Worm (Caenorhabditis elegans) whole organism, young adult: ENCODE measurements around the gene C49G7.7.

Experiments used
- bed-1 ChIP-seq: fragments of 200-800 bp; sonication (Bioruptor generic); IDR thresholded peaks from 2 replicates; pipeline ENCODE4 v1.3.6; 2022; ENCODE audit warnings: missing genetic modification reagents, missing genetic modification characterization, missing compliant biosample characterization
- ccch-3 ChIP-seq: fragments of 200-800 bp; sonication (Bioruptor generic); optimal IDR thresholded peaks from 2 replicates; lab custom pipeline; 2018; ENCODE audit warnings: mild to moderate bottlenecking, missing genetic modification characterization, missing compliant biosample characterization
- madf-8 ChIP-seq: fragments of 200-800 bp; sonication (Bioruptor generic); conservative IDR thresholded peaks from 2 replicates; pipeline ENCODE4 v1.3.6; 2022; ENCODE audit warnings: missing genetic modification reagents, missing genetic modification characterization, missing compliant biosample characterization
- nfya-2 ChIP-seq: fragments of 200-800 bp; sonication (Bioruptor generic); IDR thresholded peaks from 2 replicates; pipeline ENCODE4 v1.3.6; 2022; ENCODE audit warnings: missing genetic modification reagents, missing genetic modification characterization, missing compliant biosample characterization
- snpc-4 ChIP-seq, 5 experiments: fragments of 150-350 bp in 1 of 5; sonication (generic microtip) in 4 of 5; optimal IDR thresholded peaks; 2 replicates each; lab custom pipeline; 2014 to 2018; ENCODE audit warnings: missing genetic modification characterization in 5 of 5, missing biosample characterization in 3 of 5, antibody characterized with exemption in 2 of 5, mild to moderate bottlenecking in 2 of 5, missing compliant biosample characterization in 2 of 5, missing genotype in 2 of 5, moderate library complexity in 2 of 5, missing genetic modification reagents in 1 of 5

DNA sequence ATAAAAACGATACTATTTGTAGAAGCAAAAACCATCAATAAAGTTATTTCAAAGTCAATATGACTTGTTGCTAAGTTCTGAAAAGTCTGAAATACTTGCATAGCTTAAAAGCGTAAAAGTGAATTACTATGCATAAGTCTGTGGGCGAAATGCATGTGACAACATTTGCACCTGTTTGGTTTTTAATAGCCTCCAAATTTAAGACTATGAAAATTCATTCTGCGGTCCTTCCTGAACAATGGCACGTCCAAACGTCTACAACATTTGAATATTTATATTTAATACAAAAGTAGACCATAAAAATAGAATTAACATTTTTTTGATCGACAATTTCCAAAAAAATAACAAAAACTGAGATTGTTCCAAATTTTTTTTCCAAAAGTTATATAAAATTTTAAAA lies 12.5 kb upstream of the C49G7.7 start, which contains the start of gene K09D9.14:
- no peak for TF ChIP-seq madf-8 (GFP tag; lab: Robert Waterston, UW)
- no peak for TF ChIP-seq snpc-4 (GFP tag; optimal IDR thresholded peaks at IDR 0.05; lab: Kevin White, UChicago)
- no peak for TF ChIP-seq snpc-4 (tag; optimal IDR thresholded peaks at IDR 0.05; lab: Kevin White, UChicago)
- TF ChIP-seq bed-1: no peak
- TF ChIP-seq nfya-2: no peak
- no peak for TF ChIP-seq ccch-3 (GFP tag; lab: Kevin White, UChicago)
